Fruit fly (Drosophila melanogaster) whole organism, adult: ENCODE measurements around the gene CG13005.

Experiments used
- CG14711 ChIP-seq: fragments of 200-800 bp; sonication (Bioruptor generic); optimal IDR thresholded peaks from 2 replicates; lab custom pipeline; 2018; ENCODE audit warnings: missing biosample characterization, mild to moderate bottlenecking, missing genetic modification characterization, moderate library complexity
- cnc ChIP-seq, 2 experiments: fragments of >200 bp; optimal IDR thresholded peaks; 2 replicates each; lab custom pipeline; 2017

DNA sequence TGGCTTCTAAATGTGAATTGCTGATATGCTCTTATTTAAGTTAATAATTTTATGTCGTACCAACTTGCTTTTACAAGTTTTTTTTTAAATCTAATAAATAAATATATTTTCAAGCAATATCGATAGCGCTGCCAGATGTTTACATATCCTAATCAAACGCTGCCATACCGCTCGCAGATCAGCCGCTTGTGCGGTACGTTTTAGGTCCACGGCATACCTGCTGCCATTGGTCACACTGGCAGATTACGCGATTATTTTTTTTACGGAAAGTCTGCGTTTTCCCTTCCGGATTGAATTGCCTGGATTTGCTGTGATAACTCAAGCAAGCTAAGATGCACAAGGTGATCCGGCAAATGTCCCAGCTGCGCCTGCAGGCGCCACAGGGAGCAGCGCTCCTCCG lies 19.7 kb upstream of the CG13005 start, which contains the start of gene mRpL22:
- no peak for TF ChIP-seq CG14711 (tag; lab: Kevin White, UChicago)
- no peak for TF ChIP-seq cnc (optimal IDR thresholded peaks at IDR 0.05; lab: Kevin White, UChicago)
